Worm (Caenorhabditis elegans) whole organism, midembryonic: ENCODE results near the gene penr-1.

Experiments
- T22C8.4 ChIP-seq: fragments of 200-800 bp; sonication (Bioruptor generic); IDR thresholded peaks from 2 replicates; pipeline ENCODE4 v1.3.6; 2022; ENCODE audit warnings: missing genetic modification characterization, missing compliant biosample characterization
- cog-1 ChIP-seq: sonication (generic microtip); optimal IDR thresholded peaks from 2 replicates; lab custom pipeline; 2016; ENCODE audit warnings: missing genetic modification characterization, missing compliant biosample characterization
- flt-1 ChIP-seq: fragments of 200-800 bp; sonication (Bioruptor generic); IDR thresholded peaks from 2 replicates; pipeline ENCODE4 v1.3.6; 2022; ENCODE audit warnings: missing genetic modification characterization, missing compliant biosample characterization
- klf-2 ChIP-seq: fragments of 200-800 bp; sonication (Bioruptor generic); conservative IDR thresholded peaks from 2 replicates; pipeline ENCODE4 v1.3.6; 2022; ENCODE audit warnings: missing genetic modification reagents, missing genetic modification characterization, missing compliant biosample characterization
- ref-1 ChIP-seq: fragments of 200-800 bp; sonication (Bioruptor generic); conservative IDR thresholded peaks from 2 replicates; pipeline ENCODE4 v1.3.6; 2022; ENCODE audit warnings: missing genetic modification reagents, missing genetic modification characterization, missing compliant biosample characterization
- tab-1 ChIP-seq: fragments of 200-800 bp; sonication (Bioruptor generic); IDR thresholded peaks from 2 replicates; pipeline ENCODE4 v1.3.6; 2022; ENCODE audit warnings: missing genetic modification characterization, missing compliant biosample characterization
- ztf-23 ChIP-seq: fragments of 200-800 bp; sonication (Bioruptor generic); IDR thresholded peaks from 2 replicates; pipeline ENCODE4 v1.3.6; 2022; ENCODE audit warnings: missing genetic modification reagents, missing genetic modification characterization, missing compliant biosample characterization

- no peak for TF ChIP-seq ztf-23
- no peak for TF ChIP-seq klf-2 (GFP tag; lab: Robert Waterston, UW)
- no peak for TF ChIP-seq cog-1
- no peak for TF ChIP-seq tab-1 (GFP tag; lab: Robert Waterston, UW)
- no peak for TF ChIP-seq ref-1 (GFP tag; lab: Robert Waterston, UW)
- TF ChIP-seq flt-1 (GFP tag; lab: Robert Waterston, UW), result no peak
- no peak for TF ChIP-seq T22C8.4 (GFP tag; lab: Robert Waterston, UW)
Observed at ce11 chrV:5243036-5243435, 26.2 kb upstream of the penr-1 start, which contains the start of gene cest-35.1.
